Worm (Caenorhabditis elegans) whole organism, L1 larva: ENCODE results near the gene clec-82.

Experiments
- Y116A8C.19 ChIP-seq: sonication (generic microtip); optimal IDR thresholded peaks from 2 replicates; lab custom pipeline; 2016; ENCODE audit warnings: missing compliant biosample characterization, missing genetic modification characterization, borderline replicate concordance
- elt-3 ChIP-seq, 6 experiments: fragments of 150-350 bp in 1 of 6; sonication (generic microtip); optimal IDR thresholded peaks; 2 replicates each; lab custom pipeline; 2017 to 2018; ENCODE audit warnings: missing biosample characterization in 6 of 6, missing genetic modification characterization in 6 of 6, inconsistent platforms in 1 of 6
- lin-13 ChIP-seq: fragments of 150-350 bp; optimal IDR thresholded peaks from 2 replicates; lab custom pipeline; 2014; ENCODE audit warnings: missing biosample characterization, missing genetic modification reagents, missing genetic modification characterization
- lin-39 ChIP-seq: fragments of 150-350 bp; optimal IDR thresholded peaks from 2 replicates; lab custom pipeline; 2014; ENCODE audit warnings: missing biosample characterization, missing genetic modification reagents, missing genetic modification characterization
- mdl-1 ChIP-seq, 2 experiments: fragments of 150-350 bp; optimal IDR thresholded peaks; 2 replicates each; lab custom pipeline; 2014 to 2017; ENCODE audit warnings: missing biosample characterization in 2 of 2, missing genetic modification characterization in 2 of 2, inconsistent platforms in 1 of 2
- nhr-11 ChIP-seq: fragments of 150-350 bp; optimal IDR thresholded peaks from 2 replicates; lab custom pipeline; 2014; ENCODE audit warnings: missing biosample characterization, missing genetic modification characterization
- nhr-47 ChIP-seq: sonication (generic microtip); optimal IDR thresholded peaks from 2 replicates; lab custom pipeline; 2016; ENCODE audit warnings: mild to moderate bottlenecking, missing genetic modification characterization, moderate library complexity, missing compliant biosample characterization
- nhr-76 ChIP-seq: sonication (generic microtip); optimal IDR thresholded peaks from 2 replicates; lab custom pipeline; 2017; ENCODE audit warnings: missing biosample characterization, missing genetic modification characterization
- pqm-1 ChIP-seq: sonication (generic microtip); optimal IDR thresholded peaks from 3 replicates; lab custom pipeline; 2017; ENCODE audit warnings: missing biosample characterization, missing genetic modification characterization
- ztf-4 ChIP-seq: fragments of 150-350 bp; optimal IDR thresholded peaks from 2 replicates; lab custom pipeline; 2014; ENCODE audit warnings: missing biosample characterization, missing genetic modification characterization

ce11 chrIV:2842162-2842561 lies 6.7 kb downstream of the clec-82 start, which contains the start of gene clec-84:
- TF ChIP-seq pqm-1 (tag; lab: Kevin White, UChicago) (no peak), lin-39 (tag; lab: Kevin White, UChicago) (no peak), nhr-47 (no peak), elt-3 (tag; optimal IDR thresholded peaks at IDR 0.05; lab: Kevin White, UChicago) (no peak), lin-13 (GFP tag; lab: Kevin White, UChicago) (no peak), mdl-1 (tag; optimal IDR thresholded peaks at IDR 0.05; lab: Kevin White, UChicago) (no peak), Y116A8C.19 (no peak), nhr-76 (tag; lab: Kevin White, UChicago) (no peak), nhr-11 (no peak), ztf-4 (tag; lab: Kevin White, UChicago) (no peak)
